Fruit fly (Drosophila melanogaster) whole organism, larva: ENCODE measurements around the gene Rbcn-3A.

Experiments
- noc ChIP-seq: fragments of 200-800 bp; sonication (Bioruptor generic); optimal IDR thresholded peaks from 3 replicates; lab custom pipeline; 2019; ENCODE audit warnings: missing biosample characterization, mild to moderate bottlenecking, missing genetic modification characterization, moderate library complexity

The Rbcn-3A gene

dm6 chrX:6255414-6255915 is at the start of gene Rbcn-3A, which contains the start of gene Spx:
Gene Rbcn-3A, minus strand, starts transcription at chrX:6255487.
Gene Spx, plus strand, starts transcription at chrX:6255822.
- TF ChIP-seq noc: peak; percentile 38

dm6 chrX:6304203-6304602 is 48.9 kb upstream of the Rbcn-3A start:
- no peak for TF ChIP-seq noc

- no peak for TF ChIP-seq noc
These were observed 48.4 kb upstream of the Rbcn-3A start, which contains the start of gene CG3823 for dm6 chrX:6303675-6304074. Gene CG3823, plus strand, starts transcription at chrX:6303975.

DNA sequence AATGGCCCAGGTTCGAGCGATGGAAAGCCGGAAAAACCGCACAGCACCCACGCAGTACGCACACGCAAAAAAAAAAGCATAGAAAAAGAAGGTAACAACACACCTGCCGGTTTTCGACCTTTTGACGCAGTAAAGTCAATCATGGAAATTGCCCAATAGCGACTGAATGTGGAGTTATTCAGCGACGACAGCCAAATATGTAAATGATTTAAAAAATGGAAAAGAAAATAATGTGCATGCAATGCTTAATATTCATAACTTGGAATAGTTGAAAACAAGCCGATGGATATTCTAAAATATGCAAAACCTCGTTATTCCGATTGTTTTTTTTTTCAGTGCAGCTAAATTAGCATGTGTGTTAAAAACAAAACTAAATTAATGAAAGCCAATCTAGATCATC is 47.9 kb upstream of the Rbcn-3A start:
- no peak for TF ChIP-seq noc

- TF ChIP-seq noc: no peak
These were observed 45.8 kb upstream of the Rbcn-3A start, which contains the start of gene CG12219 for dm6 chrX:6301052-6301451. Gene CG12219, minus strand, starts transcription at chrX:6301285.

dm6 chrX:6295129-6295539 is 39.8 kb upstream of the Rbcn-3A start, which contains the start of the genes CG15891 and CG3815:
Gene CG15891, minus strand, starts transcription at chrX:6295345.
Gene CG3815, plus strand, starts transcription at chrX:6295389.
- TF ChIP-seq noc: no peak

DNA sequence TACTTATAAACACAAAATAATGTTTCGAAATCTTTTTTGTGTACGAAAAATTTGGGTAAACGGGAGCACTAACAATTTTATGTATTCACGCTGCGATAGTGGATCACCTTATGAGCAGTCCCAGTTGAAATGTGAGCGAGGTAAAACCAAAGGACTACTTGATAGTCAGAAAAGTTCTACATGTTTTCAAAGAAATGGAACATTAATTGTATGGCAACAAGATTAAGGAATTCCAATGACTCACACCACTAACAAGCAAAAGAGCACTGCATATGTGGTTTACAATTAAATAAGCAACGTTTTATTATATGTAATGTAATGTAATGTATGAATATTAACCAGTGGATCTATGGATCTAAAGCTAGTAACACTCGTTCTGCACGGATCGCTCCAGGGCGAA is 39.0 kb upstream of the Rbcn-3A start, which contains the start of gene CG15892:
Gene CG15892, minus strand, starts transcription at position 101 of the 400 bp plus-strand sequence.
- TF ChIP-seq noc: no peak

DNA sequence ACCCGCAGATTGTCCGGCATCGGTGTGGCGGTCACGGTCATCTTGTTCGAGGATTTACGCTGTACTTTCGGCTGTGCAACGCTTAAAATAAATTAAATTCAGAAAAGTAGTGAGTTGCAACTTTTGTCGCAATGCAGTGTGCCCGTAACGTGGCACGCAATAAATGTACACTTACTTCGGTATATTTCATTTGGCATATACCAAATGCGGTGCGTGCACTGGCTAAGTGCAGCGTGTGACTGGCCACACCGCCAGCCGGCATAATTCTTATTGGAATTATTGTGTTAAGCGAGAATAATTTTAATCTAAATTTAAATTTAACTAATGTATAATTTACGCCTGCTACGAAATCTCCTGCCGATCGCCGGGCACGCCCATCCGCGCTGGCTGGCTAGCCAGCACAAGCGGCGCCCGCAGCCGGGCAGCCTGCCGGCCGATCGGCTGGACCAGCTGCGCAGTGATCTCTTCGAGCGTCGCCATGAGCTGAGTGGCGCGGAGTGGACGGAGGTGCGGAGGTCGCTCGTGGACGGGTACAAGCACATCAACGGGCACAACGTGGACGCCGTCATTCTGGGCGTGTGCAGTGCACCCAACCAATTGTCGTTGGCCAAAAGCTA is 35.9 kb upstream of the Rbcn-3A start, which contains the start of the genes Rpt4 and mldr:
Gene Rpt4, minus strand, starts transcription at position 163 of the 617 bp plus-strand sequence.
Gene mldr, plus strand, starts transcription at position 221 of the 617 bp plus-strand sequence.
- no peak for TF ChIP-seq noc

- peak; percentile 54 for TF ChIP-seq noc
These were observed 32.6 kb upstream of the Rbcn-3A start, which contains the start of the genes Top3beta and wuho for dm6 chrX:6287842-6288241. Gene Top3beta, minus strand, starts transcription at chrX:6287990. Gene wuho, plus strand, starts transcription at chrX:6288100.

dm6 chrX:6283470-6283869 is 28.2 kb upstream of the Rbcn-3A start, which contains the start of gene CG11700:
Gene CG11700, minus strand, starts transcription at chrX:6283575.
- TF ChIP-seq noc: no peak

- TF ChIP-seq noc: no peak
These were observed 24.4 kb upstream of the Rbcn-3A start, which contains the start of gene Ubi-p5E for dm6 chrX:6279629-6280073. Gene Ubi-p5E, minus strand, starts transcription at chrX:6279647.

DNA sequence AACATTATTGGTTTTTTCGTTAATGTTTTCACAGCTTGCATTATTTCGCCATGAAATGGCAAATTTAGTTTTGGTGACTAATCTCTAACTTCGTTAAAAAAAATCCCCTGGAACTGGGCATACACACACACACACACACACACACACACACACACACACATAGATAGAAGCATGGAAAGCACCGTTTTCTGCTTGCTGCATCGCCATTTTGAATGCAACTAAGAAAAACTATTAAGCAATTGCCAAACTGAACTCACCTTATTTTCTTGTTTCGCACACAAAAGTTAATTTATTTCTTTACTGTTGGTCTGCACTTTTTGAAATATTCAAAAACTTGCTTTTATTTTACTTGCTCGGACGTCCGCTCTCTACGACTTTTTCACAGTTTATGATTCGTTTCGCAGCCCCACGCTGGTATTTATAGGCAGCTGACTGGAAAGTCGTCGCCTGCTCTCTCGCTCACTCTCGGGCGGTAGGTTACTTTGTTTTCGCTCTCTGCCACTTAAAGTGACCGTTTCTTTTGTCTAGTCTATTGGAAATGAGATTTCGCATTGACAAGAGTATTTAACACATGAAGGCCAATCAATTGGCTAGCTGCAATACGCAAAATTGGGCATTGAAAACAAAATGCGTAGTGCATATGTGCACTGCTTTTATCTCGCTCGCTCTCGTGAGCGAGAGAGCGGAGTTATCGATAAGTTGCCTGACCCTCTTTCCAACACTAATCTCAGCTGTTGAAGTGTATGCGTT is 23.8 kb upstream of the Rbcn-3A start:
- TF ChIP-seq noc: peak; percentile 15

DNA sequence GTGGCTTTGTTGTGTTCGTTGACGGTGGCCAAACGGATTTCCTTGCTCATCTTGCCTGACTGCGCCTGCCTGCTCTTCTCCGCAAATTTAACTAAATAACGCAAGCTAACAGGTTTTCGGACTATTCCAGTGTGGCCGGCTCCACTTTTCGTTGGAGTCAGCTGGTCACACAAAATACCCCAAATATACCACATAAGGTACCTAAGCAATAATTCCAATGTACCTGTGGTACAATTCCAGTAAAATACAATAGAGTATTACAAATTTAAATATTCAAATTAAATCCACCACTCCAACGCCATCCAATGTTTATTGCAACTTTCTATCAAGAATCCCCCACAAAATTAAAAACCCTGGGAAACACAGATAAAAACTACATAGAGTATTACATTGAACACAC is 21.3 kb upstream of the Rbcn-3A start, which contains the start of gene CG3566:
Gene CG3566, minus strand, starts transcription at position 135 of the 400 bp plus-strand sequence.
- TF ChIP-seq noc: peak; percentile 26

DNA sequence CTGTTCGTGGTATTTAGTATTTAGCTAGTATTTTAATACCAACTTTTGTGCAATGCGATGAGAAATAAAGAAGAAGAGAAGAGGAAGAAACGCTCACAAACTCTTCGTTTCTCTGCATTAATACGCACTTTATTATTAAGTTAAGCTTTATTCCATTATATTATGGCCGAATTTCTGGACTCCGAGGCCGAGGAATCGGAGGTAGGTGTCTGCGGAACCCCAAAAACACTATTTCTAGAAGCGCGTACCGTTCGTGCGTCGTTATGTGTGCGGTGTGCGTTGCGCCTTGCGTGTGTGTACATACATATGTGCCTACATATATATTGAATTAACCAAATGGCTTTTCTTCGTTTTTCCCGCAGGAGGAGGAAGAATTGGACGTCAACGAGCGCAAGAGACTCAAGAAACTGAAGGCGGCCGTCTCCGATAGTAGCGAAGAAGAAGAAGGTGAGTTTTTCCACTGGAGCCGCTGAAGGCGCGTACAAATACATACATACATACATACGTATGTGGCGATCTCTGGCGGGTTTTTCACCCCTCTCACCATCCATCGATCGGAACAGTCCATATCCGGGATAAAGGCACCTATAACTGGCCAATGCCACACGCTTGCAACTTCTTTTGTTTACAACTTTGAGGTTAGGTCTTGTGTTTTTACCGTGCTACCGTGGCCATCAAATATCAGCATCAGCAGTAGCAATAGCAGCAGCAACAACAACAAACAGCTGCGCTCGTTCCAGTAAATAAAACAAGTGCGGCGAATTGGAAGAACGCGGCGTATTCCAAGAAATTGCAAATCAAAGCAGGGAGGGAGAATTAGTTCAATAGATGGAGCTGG is 12.7 kb upstream of the Rbcn-3A start, which contains the start of gene Spt6:
Gene Spt6, plus strand, starts transcription at position 53 of the 838 bp plus-strand sequence.
- TF ChIP-seq noc: no peak

DNA sequence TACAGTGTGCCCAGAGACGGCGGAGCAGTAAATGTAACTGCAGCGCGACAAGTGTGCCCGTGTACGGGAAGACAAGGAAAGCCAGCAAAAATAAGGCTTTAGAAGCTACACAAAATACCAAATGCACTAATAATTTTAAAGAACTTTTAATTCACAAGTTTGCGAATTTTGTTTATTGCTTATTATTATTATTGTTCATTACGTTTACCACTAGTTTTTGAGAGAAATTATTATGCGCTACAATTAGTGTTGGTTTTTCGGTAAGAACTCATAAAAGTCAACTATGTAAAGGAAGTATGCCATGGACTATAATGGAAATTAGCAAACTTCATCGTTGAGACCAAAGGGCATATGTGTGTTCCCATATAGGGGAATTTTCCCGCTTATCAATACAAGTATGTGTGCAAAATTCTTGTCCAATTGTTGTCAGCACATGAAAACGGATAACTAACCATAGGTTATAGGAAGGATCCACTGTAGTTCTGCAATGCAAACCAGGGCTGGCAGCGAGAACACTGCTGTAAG is 12.0 kb upstream of the Rbcn-3A start, which contains the start of gene schlank:
Gene schlank, minus strand, starts transcription at position 42 of the 525 bp plus-strand sequence.
- no peak for TF ChIP-seq noc
